Worm (Caenorhabditis elegans) whole organism, mixed stage, embryonic: ENCODE results near the gene K09C8.8.

Experiments
- M03D4.4 ChIP-seq: sonication (generic microtip); optimal IDR thresholded peaks from 2 replicates; lab custom pipeline; 2017; ENCODE audit warnings: mild to moderate bottlenecking, missing genetic modification characterization, missing compliant biosample characterization
- bed-3 ChIP-seq: fragments of 200-800 bp; sonication (Bioruptor generic); optimal IDR thresholded peaks from 3 replicates; lab custom pipeline; 2018; ENCODE audit warnings: mild to moderate bottlenecking, missing genetic modification characterization, moderate library complexity, missing compliant biosample characterization
- blmp-1 ChIP-seq: fragments of 150-350 bp; optimal IDR thresholded peaks from 2 replicates; lab custom pipeline; 2014; ENCODE audit warnings: missing biosample characterization, missing genetic modification characterization
- ceh-39 ChIP-seq: fragments of 150-350 bp; optimal IDR thresholded peaks from 2 replicates; lab custom pipeline; 2014; ENCODE audit warnings: missing biosample characterization, missing genetic modification characterization
- ceh-43 ChIP-seq: fragments of 200-800 bp; sonication (Bioruptor generic); optimal IDR thresholded peaks from 2 replicates; lab custom pipeline; 2018; ENCODE audit warnings: mild to moderate bottlenecking, missing genetic modification characterization, moderate library complexity, missing compliant biosample characterization
- ceh-83 ChIP-seq: fragments of 200-800 bp; sonication (Bioruptor generic); optimal IDR thresholded peaks from 2 replicates; lab custom pipeline; 2018; ENCODE audit warnings: mild to moderate bottlenecking, missing genetic modification characterization, missing compliant biosample characterization
- ces-1 ChIP-seq: fragments of 150-350 bp; optimal IDR thresholded peaks from 2 replicates; lab custom pipeline; 2014; ENCODE audit warnings: missing biosample characterization, missing genetic modification reagents, missing genetic modification characterization
- cnd-1 ChIP-seq: fragments of 200-800 bp; sonication (Bioruptor generic); optimal IDR thresholded peaks from 2 replicates; lab custom pipeline; 2018; ENCODE audit warnings: mild to moderate bottlenecking, missing genetic modification characterization, missing compliant biosample characterization
- drap-1 ChIP-seq: fragments of 200-800 bp; sonication (Bioruptor generic); optimal IDR thresholded peaks from 3 replicates; lab custom pipeline; 2018; ENCODE audit warnings: mild to moderate bottlenecking, missing genetic modification characterization, missing compliant biosample characterization
- elt-1 ChIP-seq: sonication (generic microtip); optimal IDR thresholded peaks from 2 replicates; lab custom pipeline; 2017; ENCODE audit warnings: missing genetic modification characterization, mild to moderate bottlenecking, missing compliant biosample characterization, antibody characterized with exemption, moderate library complexity, borderline replicate concordance; ENCODE audit not compliant: insufficient read depth
- elt-3 ChIP-seq: fragments of 150-350 bp; optimal IDR thresholded peaks from 2 replicates; lab custom pipeline; 2014; ENCODE audit warnings: missing biosample characterization, missing genetic modification characterization
- flh-1 ChIP-seq: fragments of 200-800 bp; sonication (Bioruptor generic); optimal IDR thresholded peaks from 2 replicates; lab custom pipeline; 2018; ENCODE audit warnings: mild to moderate bottlenecking, missing genetic modification characterization, moderate library complexity, missing compliant biosample characterization
- ham-2 ChIP-seq: fragments of 200-800 bp; sonication (Bioruptor generic); optimal IDR thresholded peaks from 2 replicates; lab custom pipeline; 2018; ENCODE audit warnings: mild to moderate bottlenecking, missing genetic modification characterization, missing compliant biosample characterization
- hlh-1 ChIP-seq: fragments of 150-350 bp; optimal IDR thresholded peaks from 2 replicates; lab custom pipeline; 2014; ENCODE audit warnings: missing biosample characterization, missing genetic modification reagents, missing genetic modification characterization
- lin-13 ChIP-seq: fragments of 150-350 bp; optimal IDR thresholded peaks from 2 replicates; lab custom pipeline; 2014; ENCODE audit warnings: missing biosample characterization, missing genetic modification characterization
- lin-32 ChIP-seq: fragments of 200-800 bp; sonication (Bioruptor generic); optimal IDR thresholded peaks from 2 replicates; lab custom pipeline; 2018; ENCODE audit warnings: mild to moderate bottlenecking, missing genetic modification characterization, missing compliant biosample characterization
- lsy-2 ChIP-seq: fragments of 150-350 bp; optimal IDR thresholded peaks from 2 replicates; lab custom pipeline; 2014; ENCODE audit warnings: missing biosample characterization, missing genetic modification characterization
- mab-5 ChIP-seq: fragments of 150-350 bp; optimal IDR thresholded peaks from 2 replicates; lab custom pipeline; 2014; ENCODE audit warnings: missing biosample characterization, missing genetic modification characterization
- mep-1 ChIP-seq: fragments of 150-350 bp; optimal IDR thresholded peaks from 2 replicates; lab custom pipeline; 2017; ENCODE audit warnings: missing biosample characterization, missing genetic modification reagents, missing genetic modification characterization, inconsistent platforms
- mls-2 ChIP-seq: sonication (generic microtip); optimal IDR thresholded peaks from 2 replicates; lab custom pipeline; 2016; ENCODE audit warnings: mild to moderate bottlenecking, missing genetic modification characterization, moderate library complexity, missing compliant biosample characterization
- nhr-12 ChIP-seq: fragments of 150-350 bp; optimal IDR thresholded peaks from 2 replicates; lab custom pipeline; 2014; ENCODE audit warnings: missing biosample characterization, missing genetic modification characterization
- nhr-2 ChIP-seq: fragments of 150-350 bp; optimal IDR thresholded peaks from 2 replicates; lab custom pipeline; 2014; ENCODE audit warnings: missing biosample characterization, missing genetic modification characterization
- nhr-237 ChIP-seq: fragments of 150-350 bp; optimal IDR thresholded peaks from 2 replicates; lab custom pipeline; 2014; ENCODE audit warnings: missing biosample characterization, missing genetic modification characterization
- nhr-28 ChIP-seq: fragments of 150-350 bp; optimal IDR thresholded peaks from 2 replicates; lab custom pipeline; 2014; ENCODE audit warnings: missing biosample characterization, missing genetic modification characterization
- nhr-76 ChIP-seq: sonication (generic microtip); optimal IDR thresholded peaks from 2 replicates; lab custom pipeline; 2017; ENCODE audit warnings: missing biosample characterization, missing genetic modification characterization
- pha-4 ChIP-seq: fragments of 150-350 bp; optimal IDR thresholded peaks from 2 replicates; lab custom pipeline; 2018; ENCODE audit warnings: missing biosample characterization, missing genetic modification reagents, missing genetic modification characterization
- sem-2 ChIP-seq: fragments of 200-800 bp; sonication (Bioruptor generic); optimal IDR thresholded peaks from 2 replicates; lab custom pipeline; 2018; ENCODE audit warnings: mild to moderate bottlenecking, missing genetic modification characterization, missing compliant biosample characterization
- snpc-4 ChIP-seq: fragments of 150-350 bp; optimal IDR thresholded peaks from 2 replicates; lab custom pipeline; 2014; ENCODE audit warnings: missing biosample characterization, missing genetic modification characterization
- sptf-1 ChIP-seq: sonication (generic microtip); optimal IDR thresholded peaks from 2 replicates; lab custom pipeline; 2017; ENCODE audit warnings: mild to moderate bottlenecking, missing genetic modification characterization, moderate library complexity, missing compliant biosample characterization
- tbx-8 ChIP-seq: fragments of 200-800 bp; sonication (Bioruptor generic); optimal IDR thresholded peaks from 2 replicates; lab custom pipeline; 2018; ENCODE audit warnings: mild to moderate bottlenecking, missing genetic modification characterization, moderate library complexity, missing compliant biosample characterization
- unc-120 ChIP-seq: sonication (generic microtip); optimal IDR thresholded peaks from 2 replicates; lab custom pipeline; 2017; ENCODE audit warnings: missing genetic modification characterization, missing compliant biosample characterization; ENCODE audit not compliant: poor library complexity, severe bottlenecking
- unc-39 ChIP-seq: fragments of 150-350 bp; optimal IDR thresholded peaks from 2 replicates; lab custom pipeline; 2014; ENCODE audit warnings: missing biosample characterization, missing genetic modification characterization
- unc-62 ChIP-seq: fragments of 150-350 bp; optimal IDR thresholded peaks from 2 replicates; lab custom pipeline; 2014; ENCODE audit warnings: missing biosample characterization, missing genetic modification reagents, missing genetic modification characterization
- zip-8 ChIP-seq: fragments of 150-350 bp; optimal IDR thresholded peaks from 2 replicates; lab custom pipeline; 2014; ENCODE audit warnings: missing biosample characterization, missing genetic modification characterization
- ztf-11 ChIP-seq: fragments of 150-350 bp; optimal IDR thresholded peaks from 2 replicates; lab custom pipeline; 2014; ENCODE audit warnings: missing biosample characterization, missing genetic modification characterization

The K09C8.8 gene

DNA sequence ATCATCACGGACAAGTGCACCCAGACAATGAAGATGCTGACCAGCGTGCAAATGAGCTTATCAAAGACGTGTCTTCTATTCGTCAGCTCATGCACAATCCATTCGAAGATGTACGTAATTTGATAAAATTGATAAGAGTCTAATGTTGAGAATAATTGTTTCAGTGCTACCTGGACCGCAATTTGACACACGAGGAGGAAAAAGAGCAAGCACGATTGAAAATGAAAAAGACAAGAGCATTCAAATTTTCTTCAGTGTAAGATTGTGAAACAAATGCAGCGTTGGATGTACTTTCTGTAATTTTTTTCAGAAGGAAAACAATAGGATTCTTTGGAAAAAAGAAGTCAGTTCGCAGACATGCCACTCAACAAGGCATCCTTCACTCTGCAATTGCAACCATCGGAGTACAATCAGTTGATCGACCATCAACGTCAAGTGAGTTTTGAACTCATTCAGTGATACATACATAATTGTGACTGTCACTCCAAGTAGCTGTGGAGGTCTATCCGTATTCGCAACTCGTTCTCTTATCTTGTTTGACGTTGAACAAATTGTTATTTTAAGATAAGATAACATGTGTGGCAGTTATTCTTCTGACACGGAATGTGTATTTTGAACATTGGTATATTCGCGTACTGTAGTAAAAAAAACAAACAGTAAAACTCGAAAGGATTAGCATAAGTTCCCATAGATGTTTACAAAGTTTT lies 13.6 kb upstream of the K09C8.8 start:
- TF ChIP-seq sptf-1 (tag; lab: Kevin White, UChicago) (no peak), hlh-1 (tag; lab: Kevin White, UChicago) (no peak), flh-1 (GFP tag; lab: Kevin White, UChicago) (no peak), nhr-76 (tag; lab: Kevin White, UChicago) (no peak), nhr-12 (tag; lab: Kevin White, UChicago) (no peak), lin-13 (no peak), nhr-2 (tag; lab: Kevin White, UChicago) (no peak), M03D4.4 (tag; lab: Kevin White, UChicago) (no peak), lin-32 (GFP tag; lab: Kevin White, UChicago) (no peak), ztf-11 (no peak), ces-1 (GFP tag; lab: Kevin White, UChicago) (no peak), sem-2 (no peak), mep-1 (tag; lab: Kevin White, UChicago) (no peak), nhr-28 (tag; lab: Kevin White, UChicago) (no peak), bed-3 (GFP tag; lab: Kevin White, UChicago) (no peak), ham-2 (no peak), mls-2 (tag; lab: Kevin White, UChicago) (no peak), zip-8 (no peak), unc-39 (tag; lab: Kevin White, UChicago) (no peak)
- TF ChIP-seq, all 35 proteins: peak for 0

DNA sequence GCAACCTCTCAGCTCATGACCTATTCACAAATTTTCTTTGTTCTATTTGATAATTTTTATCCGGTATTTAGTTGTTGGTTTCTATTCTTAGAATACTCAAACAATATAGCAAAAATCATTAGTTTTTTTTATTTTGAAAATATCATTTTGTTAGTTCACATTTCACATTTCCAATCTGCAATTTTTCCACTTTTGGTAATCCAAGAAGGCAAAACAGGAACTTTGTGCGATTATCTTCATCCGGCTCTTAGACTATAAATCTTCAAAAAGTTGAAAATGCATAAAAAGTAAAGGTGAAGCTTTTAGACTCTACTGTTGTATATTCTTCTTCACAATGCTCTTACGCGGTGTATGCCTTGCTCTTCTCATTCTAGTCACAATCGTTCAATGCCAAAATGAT lies 12.3 kb upstream of the K09C8.8 start, which contains the start of gene nlp-19:
TSS of gene nlp-19 (plus strand) at position 301 of the 400 bp plus-strand sequence.
- TF ChIP-seq ces-1 (GFP tag; lab: Kevin White, UChicago), result no peak
- TF ChIP-seq ceh-39 (tag; lab: Kevin White, UChicago), result no peak
- TF ChIP-seq mls-2 (tag; lab: Kevin White, UChicago), result no peak
- no peak for TF ChIP-seq drap-1 (GFP tag; lab: Kevin White, UChicago)
- no peak for TF ChIP-seq lsy-2
- no peak for TF ChIP-seq hlh-1 (tag; lab: Kevin White, UChicago)
- TF ChIP-seq unc-39 (tag; lab: Kevin White, UChicago), result no peak
- no peak for TF ChIP-seq sptf-1 (tag; lab: Kevin White, UChicago)
- TF ChIP-seq ceh-43 (GFP tag; lab: Kevin White, UChicago), result no peak
- no peak for TF ChIP-seq bed-3 (GFP tag; lab: Kevin White, UChicago)
- no peak for TF ChIP-seq cnd-1 (tag; lab: Kevin White, UChicago)
- no peak for TF ChIP-seq pha-4
- TF ChIP-seq zip-8, result no peak

DNA sequence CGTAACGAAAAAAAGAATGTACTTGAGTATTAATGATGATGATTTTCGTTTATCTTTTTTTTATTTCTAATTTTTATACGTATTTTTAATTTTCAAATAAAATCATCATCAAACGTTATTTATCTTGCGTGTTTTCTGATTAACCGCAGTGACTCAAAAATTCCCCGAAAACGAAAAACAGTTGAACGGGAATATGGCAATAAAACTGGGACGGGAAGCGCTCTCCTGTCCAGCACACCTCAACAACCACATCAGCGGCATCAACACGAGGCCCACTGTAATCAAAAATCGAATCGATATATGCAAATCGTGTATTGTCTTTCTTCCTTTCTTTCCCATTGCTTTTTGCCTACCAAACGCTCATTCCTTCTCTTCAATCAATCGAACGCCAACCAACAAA lies 11.6 kb upstream of the K09C8.8 start, which contains the start of gene K09C8.2:
TSS of gene K09C8.2 (plus strand) at position 301 of the 400 bp plus-strand sequence.
- TF ChIP-seq lin-13, result no peak
- no peak for TF ChIP-seq unc-62 (GFP tag; lab: Kevin White, UChicago)

DNA sequence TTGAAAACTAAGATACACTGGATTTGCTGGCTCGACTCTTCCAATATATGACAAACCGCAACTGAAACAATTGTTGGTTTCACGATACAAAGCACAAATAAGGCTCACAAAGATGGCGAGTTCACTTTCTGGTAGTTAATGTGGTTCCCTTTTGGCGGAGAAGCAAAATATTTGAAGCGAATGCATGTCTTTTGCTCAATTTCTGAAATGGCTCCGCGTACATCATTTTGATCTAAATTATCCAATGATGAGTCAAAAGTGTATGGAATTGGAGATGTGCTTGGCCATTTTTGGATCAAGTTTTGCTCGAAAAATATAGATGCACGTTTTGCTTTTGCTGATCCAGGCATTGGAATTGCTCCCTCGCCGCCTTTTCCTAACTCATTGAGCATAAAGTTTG lies 9.0 kb upstream of the K09C8.8 start:
- TF ChIP-seq unc-39 (tag; lab: Kevin White, UChicago) (no peak), unc-120 (tag; lab: Kevin White, UChicago) (no peak)

DNA sequence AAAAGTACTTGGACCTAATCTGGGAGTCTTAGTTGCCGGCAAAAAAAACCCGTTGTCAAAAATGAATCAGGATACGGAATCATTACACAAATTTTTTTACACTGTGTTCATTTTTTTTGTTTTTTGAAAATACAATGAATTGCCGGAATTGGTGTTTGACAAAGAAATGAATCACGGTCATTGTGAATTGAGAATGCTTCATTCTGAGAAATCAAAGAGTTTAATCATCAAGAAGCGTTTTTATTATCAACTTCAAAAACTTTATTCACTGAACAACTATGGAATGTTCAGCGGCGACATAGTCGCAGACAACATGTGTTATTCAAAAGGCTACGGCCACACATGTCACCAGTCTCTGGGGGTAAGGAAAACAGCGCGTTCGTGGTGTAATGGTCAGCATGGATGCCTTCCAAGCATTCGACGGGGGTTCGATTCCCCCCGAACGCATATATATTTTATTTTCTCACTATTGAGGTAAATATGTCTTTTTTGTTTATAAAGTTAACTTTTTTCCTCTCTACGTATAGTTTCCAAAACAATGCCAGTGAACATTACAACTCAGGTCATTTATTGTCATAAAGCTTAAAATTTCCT lies 7.2 kb upstream of the K09C8.8 start, which contains the start of gene nas-10:
TSS of gene nas-10 (minus strand) at position 51 of the 594 bp plus-strand sequence.
- TF ChIP-seq ceh-83 (GFP tag; lab: Kevin White, UChicago) (peak; percentile 90), ces-1 (GFP tag; lab: Kevin White, UChicago) (peak; percentile 50), unc-62 (GFP tag; lab: Kevin White, UChicago) (no peak), mep-1 (tag; lab: Kevin White, UChicago) (peak; percentile 61), hlh-1 (tag; lab: Kevin White, UChicago) (peak; percentile 57), unc-120 (tag; lab: Kevin White, UChicago) (peak; percentile 86), ceh-43 (GFP tag; lab: Kevin White, UChicago) (peak; percentile 68), sptf-1 (tag; lab: Kevin White, UChicago) (peak; percentile 95), blmp-1 (tag; lab: Kevin White, UChicago) (no peak), tbx-8 (GFP tag; lab: Kevin White, UChicago) (peak; percentile 30), ceh-39 (tag; lab: Kevin White, UChicago) (no peak), mab-5 (tag; lab: Kevin White, UChicago) (no peak), elt-1 (tag; lab: Kevin White, UChicago) (no peak), lin-13 (no peak), unc-39 (tag; lab: Kevin White, UChicago) (peak; percentile 10), ham-2 (peak; percentile 73), nhr-2 (tag; lab: Kevin White, UChicago) (no peak), nhr-76 (tag; lab: Kevin White, UChicago) (no peak), flh-1 (GFP tag; lab: Kevin White, UChicago) (peak; percentile 51), zip-8 (no peak), nhr-28 (tag; lab: Kevin White, UChicago) (peak; percentile 17), pha-4 (peak; percentile 65), mls-2 (tag; lab: Kevin White, UChicago) (peak; percentile 95), elt-3 (tag; lab: Kevin White, UChicago) (no peak), M03D4.4 (tag; lab: Kevin White, UChicago) (peak; percentile 92), nhr-237 (no peak), cnd-1 (tag; lab: Kevin White, UChicago) (peak; percentile 83), lin-32 (GFP tag; lab: Kevin White, UChicago) (peak; percentile 76), bed-3 (GFP tag; lab: Kevin White, UChicago) (peak; percentile 76), snpc-4 (tag; lab: Kevin White, UChicago) (no peak), nhr-12 (tag; lab: Kevin White, UChicago) (no peak), lsy-2 (no peak), sem-2 (peak; percentile 80), drap-1 (GFP tag; lab: Kevin White, UChicago) (peak; percentile 88)
